Worm (Caenorhabditis elegans) whole organism, dauer: ENCODE data around the gene dyf-19.

ENCODE experiments used
- unc-62 ChIP-seq: sonication (generic microtip); optimal IDR thresholded peaks from 2 replicates; lab custom pipeline; 2017; ENCODE audit warnings: missing biosample characterization, missing genetic modification reagents, missing genetic modification characterization

The dyf-19 gene

DNA sequence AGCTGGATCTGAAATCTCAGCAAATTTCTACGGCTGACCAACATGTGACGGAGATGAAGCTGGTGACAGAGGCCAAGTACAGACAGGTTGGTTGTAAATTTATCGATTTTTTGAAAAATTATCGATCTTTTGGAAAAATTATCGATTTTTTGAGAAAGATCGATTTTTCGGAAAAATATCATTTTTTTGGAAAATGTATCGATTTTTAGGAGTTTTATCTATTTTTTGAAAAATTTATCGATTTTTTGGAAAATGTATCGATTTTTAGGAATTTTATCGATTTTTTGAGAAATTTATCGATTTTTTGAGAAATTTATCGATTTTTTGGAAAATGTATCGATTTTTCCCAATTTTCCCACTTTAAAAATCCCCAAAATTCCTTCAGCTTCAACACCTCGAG is 5.1 kb downstream of the dyf-19 start:
- TF ChIP-seq unc-62, result no peak

- no peak for TF ChIP-seq unc-62
Measured at ce11 chrV:19630569-19630968, 5.7 kb downstream of the dyf-19 start.

ce11 chrV:19632546-19632945 is 7.7 kb downstream of the dyf-19 start, which contains the start of gene Y43F8C.5:
TSS of gene Y43F8C.5 (minus strand) at chrV:19632646.
- no peak for TF ChIP-seq unc-62

DNA sequence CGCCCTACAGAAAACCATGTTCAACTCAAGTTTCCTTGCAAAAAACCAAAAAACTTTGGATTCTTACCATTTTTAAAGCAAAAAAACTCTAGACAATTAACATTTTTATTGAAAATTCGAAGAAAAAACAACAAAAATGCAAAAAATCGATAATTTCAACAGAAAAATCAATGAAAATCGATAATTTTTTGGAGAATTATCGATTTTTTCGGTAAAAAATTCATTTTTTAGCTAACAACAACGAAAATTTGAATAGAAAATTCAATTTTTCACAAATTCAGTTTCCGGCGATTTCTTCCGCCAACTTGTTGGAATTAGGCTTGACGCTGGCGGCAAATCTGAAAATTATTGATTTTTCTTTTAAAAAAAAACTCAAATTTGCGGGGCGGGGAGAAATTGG is 8.1 kb downstream of the dyf-19 start:
- no peak for TF ChIP-seq unc-62

ce11 chrV:19634197-19634596 is 9.3 kb downstream of the dyf-19 start:
- no peak for TF ChIP-seq unc-62

DNA sequence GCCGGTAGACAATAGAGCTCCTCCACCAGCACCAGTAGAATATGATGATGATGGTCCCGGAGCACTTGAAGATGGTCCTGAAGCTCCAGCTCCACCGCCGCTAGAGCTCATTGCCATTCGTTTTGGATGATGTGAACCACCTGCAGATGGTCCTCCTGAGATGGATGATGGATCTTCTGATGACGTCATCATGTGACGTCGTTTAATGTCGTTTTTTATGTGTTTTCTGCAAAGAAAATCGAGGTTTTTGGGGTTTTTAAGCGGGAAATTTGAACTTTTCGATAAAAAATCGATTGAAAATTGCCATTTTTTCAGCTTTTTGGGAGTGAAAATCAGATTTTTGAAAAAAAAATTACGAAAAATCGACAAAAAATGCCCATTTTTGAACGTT is 11.3 kb downstream of the dyf-19 start:
- no peak for TF ChIP-seq unc-62

DNA sequence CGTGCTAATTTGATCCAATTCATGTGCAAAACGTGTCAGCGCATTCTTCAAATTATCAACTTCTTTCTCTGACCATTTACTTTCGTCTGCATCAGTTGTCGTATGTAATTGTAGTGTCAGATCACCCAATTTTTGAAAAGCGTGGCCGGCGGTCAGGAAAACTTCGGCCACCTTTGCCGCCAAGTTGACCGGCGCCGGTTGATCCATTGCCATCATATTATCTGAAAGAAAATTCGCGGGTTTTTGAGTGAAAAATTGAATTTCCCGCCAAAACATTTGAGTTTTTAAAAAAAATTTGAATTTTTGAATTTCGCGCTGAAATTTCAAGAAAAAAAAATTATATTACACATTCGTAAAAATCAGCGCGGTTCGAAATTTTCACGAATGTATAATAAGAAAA is 13.0 kb downstream of the dyf-19 start:
- TF ChIP-seq unc-62, result no peak

DNA sequence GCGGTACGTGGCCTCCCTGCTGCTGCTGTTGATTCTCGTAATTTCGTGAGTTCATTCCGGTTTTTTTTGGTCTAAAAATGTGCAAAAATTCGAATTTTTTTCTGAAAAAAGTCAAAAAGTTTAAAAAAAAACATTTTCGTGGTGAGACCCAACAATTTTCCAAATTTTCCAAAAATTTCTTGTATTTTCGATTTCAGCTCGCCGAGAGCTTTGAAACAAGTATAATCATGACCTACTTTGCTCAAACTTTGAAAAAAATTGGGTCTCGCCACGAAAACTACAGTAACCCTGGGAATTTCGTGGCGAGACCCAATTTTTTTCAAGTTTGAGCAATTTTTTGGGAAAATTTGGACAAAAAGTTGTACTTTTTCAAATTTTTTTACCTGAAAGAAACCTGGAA is 16.0 kb downstream of the dyf-19 start, which contains the start of gene Y43F8C.6:
Gene Y43F8C.6 (minus strand): TSS at position 101 of the 400 bp plus-strand sequence.
- TF ChIP-seq unc-62, result no peak

DNA sequence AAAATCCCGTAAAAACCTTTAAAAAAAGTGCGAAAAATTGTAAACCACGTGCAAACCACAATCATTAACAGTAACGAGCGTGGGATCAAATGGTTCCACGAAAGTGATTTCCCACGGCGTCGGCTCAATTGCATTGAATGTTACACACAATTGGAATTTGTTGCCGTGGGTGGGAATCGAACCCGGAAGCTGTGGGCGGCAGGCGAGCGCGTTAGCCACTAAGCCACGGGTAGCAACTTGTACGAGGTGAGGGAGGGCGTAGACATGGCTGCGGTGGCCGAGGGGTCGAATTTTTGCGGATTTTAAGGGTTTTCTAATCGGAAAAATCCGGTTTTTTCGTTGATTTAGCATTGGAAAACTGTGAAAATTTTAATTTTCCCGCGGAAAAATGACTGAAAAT is 18.2 kb downstream of the dyf-19 start:
- TF ChIP-seq unc-62, result no peak

DNA sequence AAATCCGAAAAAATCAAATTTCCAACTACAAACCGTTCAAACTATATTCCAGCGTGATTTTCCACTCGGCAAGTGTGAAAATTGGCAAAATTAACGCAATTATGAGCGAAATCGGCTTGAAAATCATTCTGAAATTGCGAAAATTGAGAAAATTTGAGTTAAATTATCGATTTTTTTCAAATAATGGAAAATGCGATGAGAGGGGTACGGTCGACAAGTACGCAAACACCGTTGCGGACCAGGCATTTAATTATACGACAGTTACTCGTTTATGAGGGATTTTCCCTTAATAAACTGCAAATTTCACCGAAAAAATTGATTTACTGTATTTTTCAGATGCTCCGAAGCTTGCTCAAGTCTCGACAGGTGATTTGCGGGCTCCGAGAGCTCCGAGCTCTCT is 19.1 kb downstream of the dyf-19 start, which contains the start of the genes Y43F8C.7 and mrps-28:
Gene Y43F8C.7 (minus strand): TSS at position 128 of the 400 bp plus-strand sequence.
Gene mrps-28 (plus strand): TSS at position 337 of the 400 bp plus-strand sequence.
- no peak for TF ChIP-seq unc-62

- no peak for TF ChIP-seq unc-62
Measured at ce11 chrV:19645572-19646155, 20.8 kb downstream of the dyf-19 start, which contains the start of gene Y43F8C.9. TSS of gene Y43F8C.9 (plus strand) at chrV:19646105.

DNA sequence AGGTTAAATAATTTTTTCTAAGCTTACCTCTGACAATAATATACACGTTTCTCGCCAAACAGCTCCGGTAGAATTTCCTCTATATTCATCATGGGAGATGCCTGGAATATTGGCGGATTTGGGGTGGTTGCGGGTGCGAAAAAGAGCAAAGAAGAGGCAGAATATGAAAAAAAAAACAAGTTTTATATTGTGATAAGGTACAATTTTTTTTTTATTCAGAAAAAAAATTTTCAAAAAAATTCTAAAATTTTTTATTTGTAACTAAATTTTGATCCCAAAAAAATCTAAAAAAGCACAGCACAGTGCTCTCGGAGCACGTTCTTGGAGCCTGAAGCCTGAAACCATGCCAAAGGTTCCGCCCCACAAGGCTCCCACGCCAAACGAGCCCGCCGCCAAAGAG is 30.3 kb downstream of the dyf-19 start, which contains the start of gene dmd-3:
Gene dmd-3 (minus strand): TSS at position 101 of the 400 bp plus-strand sequence.
- no peak for TF ChIP-seq unc-62

DNA sequence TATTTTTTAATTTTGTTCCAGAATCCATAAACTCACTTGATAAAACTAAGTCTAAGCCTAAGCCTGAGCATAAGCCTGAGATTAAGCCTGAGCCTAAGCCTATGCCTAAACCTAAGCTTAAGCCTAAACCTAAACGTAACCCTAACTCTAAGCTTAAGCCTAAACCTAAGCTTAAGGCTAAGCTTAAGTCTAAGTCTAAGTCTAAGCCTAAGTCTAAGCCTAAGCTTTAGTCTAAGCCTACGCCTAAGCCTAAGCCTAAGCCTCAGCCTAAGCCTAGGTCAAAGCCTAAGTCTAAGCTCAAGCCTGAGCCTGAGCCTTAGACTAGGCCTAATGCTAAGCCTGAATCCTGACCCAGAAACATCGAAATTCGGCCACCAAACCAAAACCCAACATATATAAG is 39.7 kb downstream of the dyf-19 start:
- no peak for TF ChIP-seq unc-62

DNA sequence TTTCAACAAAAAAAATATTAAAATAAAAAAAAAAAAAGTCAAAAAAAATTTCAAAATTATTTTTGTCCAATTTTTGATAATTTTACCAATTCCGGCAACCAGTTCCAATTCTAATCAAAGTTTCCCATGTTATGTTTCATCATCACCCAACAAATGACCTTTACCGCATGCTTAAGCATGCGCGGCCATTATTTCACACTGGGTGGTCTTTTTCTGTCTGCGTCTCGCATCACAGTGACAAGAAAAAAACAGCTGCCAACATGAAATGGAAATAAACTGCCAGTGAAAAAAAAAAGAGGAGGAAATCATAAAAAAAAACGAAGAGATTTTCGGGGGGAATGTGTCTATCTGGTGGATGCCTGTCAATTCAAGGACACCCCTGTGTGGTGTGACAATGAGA is 41.5 kb downstream of the dyf-19 start:
- TF ChIP-seq unc-62, result no peak

- TF ChIP-seq unc-62, result no peak
Measured at ce11 chrV:19667716-19668115, 42.9 kb downstream of the dyf-19 start.

ce11 chrV:19668213-19668612 is 43.4 kb downstream of the dyf-19 start:
- no peak for TF ChIP-seq unc-62

DNA sequence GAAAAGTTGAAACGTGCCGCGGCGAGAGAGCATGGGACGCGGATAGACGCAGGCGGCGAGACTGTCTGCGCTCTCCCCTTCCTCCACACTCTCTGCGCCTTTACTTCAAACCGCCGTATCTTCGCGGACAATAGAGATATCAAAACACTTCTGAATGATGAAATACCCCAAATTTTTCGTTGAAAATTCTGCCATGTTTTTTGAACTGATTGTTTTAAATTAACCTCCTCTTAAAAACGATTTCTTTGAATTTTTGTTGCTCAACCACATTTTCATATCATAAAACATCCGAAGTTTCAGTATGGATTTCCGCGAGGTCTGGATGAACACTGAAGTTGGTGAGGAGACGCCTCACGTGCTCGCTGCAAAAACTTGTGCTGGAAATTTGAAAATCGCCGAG is 45.1 kb downstream of the dyf-19 start, which contains the start of gene Y43F8C.11:
Gene Y43F8C.11 (plus strand): TSS at position 301 of the 400 bp plus-strand sequence.
- TF ChIP-seq unc-62, result no peak

DNA sequence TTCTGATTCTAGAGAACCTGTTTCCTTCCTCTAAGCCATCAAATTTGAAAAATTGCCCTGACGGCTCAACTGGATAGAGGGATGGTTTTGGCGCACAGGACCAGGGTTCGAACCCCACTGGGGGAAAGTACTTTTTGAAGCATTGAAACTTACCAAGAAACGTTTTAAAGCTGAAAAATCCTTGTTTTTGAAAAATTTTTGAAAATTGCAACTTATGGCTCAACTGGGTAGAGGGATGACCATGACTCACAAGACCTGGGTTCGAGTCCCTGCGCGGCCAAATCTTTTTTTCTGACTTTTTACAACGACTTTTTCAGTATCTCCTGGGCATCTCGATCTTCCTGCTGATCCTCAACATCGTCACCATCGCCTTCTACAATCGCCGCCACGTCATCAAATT is 46.0 kb downstream of the dyf-19 start:
- no peak for TF ChIP-seq unc-62

- no peak for TF ChIP-seq unc-62
Measured at ce11 chrV:19671816-19672215, 47.0 kb downstream of the dyf-19 start.
